Fruit fly (Drosophila melanogaster) whole organism, prepupa: ENCODE data around the gene CG17777.

Experiments used
- CG11294 ChIP-seq: fragments of 200-800 bp; sonication (Bioruptor generic); IDR thresholded peaks from 2 replicates; pipeline ENCODE4 v1.3.6; 2022; ENCODE audit warnings: missing biosample characterization, missing genetic modification characterization
- CG3919 ChIP-seq: fragments of 200-800 bp; sonication (Bioruptor generic); optimal IDR thresholded peaks from 3 replicates; lab custom pipeline; 2016; ENCODE audit warnings: missing biosample characterization, missing genetic modification characterization
- CG9139 ChIP-seq: fragments of 200-800 bp; sonication (Bioruptor generic); optimal IDR thresholded peaks from 3 replicates; lab custom pipeline; 2017; ENCODE audit warnings: missing biosample characterization, mild to moderate bottlenecking, missing genetic modification characterization
- Eip93F ChIP-seq: fragments of 200-800 bp; sonication (Bioruptor generic); optimal IDR thresholded peaks from 2 replicates; lab custom pipeline; 2016; ENCODE audit warnings: missing biosample characterization, mild to moderate bottlenecking, missing genetic modification characterization
- OdsH ChIP-seq: fragments of 200-800 bp; sonication (Bioruptor generic); optimal IDR thresholded peaks from 3 replicates; lab custom pipeline; 2016; ENCODE audit warnings: missing biosample characterization, missing genetic modification characterization
- achi ChIP-seq: fragments of 200-800 bp; sonication (Bioruptor generic); optimal IDR thresholded peaks from 3 replicates; lab custom pipeline; 2016; ENCODE audit warnings: missing biosample characterization, missing genetic modification characterization
- vri ChIP-seq: fragments of 200-800 bp; sonication (Bioruptor generic); optimal IDR thresholded peaks from 3 replicates; lab custom pipeline; 2016; ENCODE audit warnings: missing biosample characterization, mild to moderate bottlenecking, missing genetic modification characterization

DNA sequence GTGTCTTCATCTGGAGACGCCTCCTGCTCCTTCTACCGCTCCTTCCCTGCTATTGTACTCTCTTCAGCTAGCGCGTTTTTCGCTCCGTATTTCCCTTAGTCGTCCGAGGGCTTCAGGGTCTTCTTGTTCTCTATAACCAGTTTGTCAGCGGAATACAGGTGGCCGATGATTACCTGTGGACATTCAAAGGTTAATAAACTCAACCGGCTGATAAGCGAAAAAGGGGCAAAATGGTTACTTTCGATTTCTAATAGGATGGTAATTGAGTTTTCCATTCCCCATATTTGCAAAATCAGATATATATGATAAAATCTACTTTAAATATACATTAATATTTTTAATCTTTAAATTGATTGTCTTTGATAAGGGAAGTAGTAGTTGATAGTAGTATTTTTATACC is 38.0 kb upstream of the CG17777 start:
- no peak for TF ChIP-seq Eip93F (GFP tag; lab: Kevin White, UChicago)
- TF ChIP-seq achi (GFP tag; lab: Kevin White, UChicago), result no peak
- no peak for TF ChIP-seq CG3919 (GFP tag; lab: Kevin White, UChicago)
- no peak for TF ChIP-seq OdsH (GFP tag; lab: Kevin White, UChicago)
- TF ChIP-seq vri (GFP tag; lab: Kevin White, UChicago), result no peak
- TF ChIP-seq CG9139 (GFP tag; lab: Kevin White, UChicago), result no peak
- no peak for TF ChIP-seq CG11294 (GFP tag; lab: Robert Waterston, UW)
